Fruit fly (Drosophila melanogaster) whole organism, embryonic: ENCODE data around the gene CG42766.

Source experiments
- Aef1 ChIP-seq: fragments of 200-800 bp; sonication (Bioruptor generic); IDR thresholded peaks from 3 replicates; pipeline ENCODE4 v1.3.6; 2022; ENCODE audit warnings: missing biosample characterization, missing genetic modification characterization
- B-H1 ChIP-seq: fragments of 200-800 bp; sonication (Bioruptor generic); IDR thresholded peaks from 3 replicates; pipeline ENCODE4 v1.3.6; 2022; ENCODE audit warnings: missing biosample characterization, missing genetic modification characterization
- B-H2 ChIP-seq: fragments of 200-800 bp; sonication (Bioruptor generic); optimal IDR thresholded peaks from 2 replicates; lab custom pipeline; 2018; ENCODE audit warnings: missing biosample characterization, mild to moderate bottlenecking, missing genetic modification characterization
- CG1024 ChIP-seq: fragments of 200-800 bp; sonication (Bioruptor generic); IDR thresholded peaks from 2 replicates; pipeline ENCODE4 v1.3.6; 2022; ENCODE audit warnings: missing biosample characterization, missing genetic modification characterization
- CG10959 ChIP-seq: fragments of 200-800 bp; sonication (Bioruptor generic); IDR thresholded peaks from 2 replicates; pipeline ENCODE4 v1.3.6; 2022; ENCODE audit warnings: missing biosample characterization, missing genetic modification characterization
- CG11695 ChIP-seq: fragments of 200-800 bp; sonication (Bioruptor generic); IDR thresholded peaks from 3 replicates; pipeline ENCODE4 v1.3.6; 2022; ENCODE audit warnings: missing biosample characterization, missing genetic modification characterization
- CG13123 ChIP-seq: fragments of 200-800 bp; sonication (Bioruptor generic); optimal IDR thresholded peaks from 2 replicates; lab custom pipeline; 2016; ENCODE audit warnings: missing biosample characterization, missing genetic modification characterization
- CG15269 ChIP-seq: fragments of 200-800 bp; sonication (Bioruptor generic); optimal IDR thresholded peaks from 2 replicates; lab custom pipeline; 2018; ENCODE audit warnings: missing biosample characterization, mild to moderate bottlenecking, missing genetic modification characterization, moderate library complexity
- CG15601 ChIP-seq: fragments of 200-800 bp; sonication (Bioruptor generic); optimal IDR thresholded peaks from 3 replicates; lab custom pipeline; 2019; ENCODE audit warnings: missing biosample characterization, mild to moderate bottlenecking, missing genetic modification characterization, moderate library complexity
- CG16779 ChIP-seq: fragments of 200-800 bp; sonication (Bioruptor generic); IDR thresholded peaks from 2 replicates; pipeline ENCODE4 v1.3.6; 2022; ENCODE audit warnings: missing biosample characterization, missing genetic modification characterization
- CG17186 ChIP-seq: fragments of 200-800 bp; sonication (Bioruptor generic); optimal IDR thresholded peaks from 3 replicates; lab custom pipeline; 2017; ENCODE audit warnings: missing biosample characterization, missing genetic modification reagents, missing genetic modification characterization
- CG17359 ChIP-seq: fragments of 200-800 bp; sonication (Bioruptor generic); optimal IDR thresholded peaks from 3 replicates; lab custom pipeline; 2018; ENCODE audit warnings: missing biosample characterization, mild to moderate bottlenecking, missing genetic modification characterization, moderate library complexity
- CG2116 ChIP-seq: fragments of 200-800 bp; sonication (Bioruptor generic); optimal IDR thresholded peaks from 3 replicates; lab custom pipeline; 2018; ENCODE audit warnings: missing biosample characterization, mild to moderate bottlenecking, missing genetic modification characterization
- CG3163 ChIP-seq: fragments of 200-800 bp; sonication (Bioruptor generic); optimal IDR thresholded peaks from 3 replicates; lab custom pipeline; 2016; ENCODE audit warnings: missing biosample characterization, missing genetic modification characterization
- CG33557 ChIP-seq: fragments of 200-800 bp; sonication (Bioruptor generic); optimal IDR thresholded peaks from 2 replicates; lab custom pipeline; 2019; ENCODE audit warnings: missing biosample characterization, mild to moderate bottlenecking, missing genetic modification characterization, moderate library complexity
- CG3726 ChIP-seq: fragments of 200-800 bp; sonication (Bioruptor generic); IDR thresholded peaks from 3 replicates; pipeline ENCODE4, ENCODE4 v1.3.6; 2022; ENCODE audit warnings: missing biosample characterization, missing genetic modification characterization
- CG4617 ChIP-seq: fragments of 200-800 bp; sonication (Bioruptor generic); optimal IDR thresholded peaks from 3 replicates; lab custom pipeline; 2016; ENCODE audit warnings: missing biosample characterization, missing genetic modification characterization, borderline replicate concordance
- CG7271 ChIP-seq: fragments of 200-800 bp; sonication (Bioruptor generic); optimal IDR thresholded peaks from 2 replicates; lab custom pipeline; 2018; ENCODE audit warnings: missing biosample characterization, mild to moderate bottlenecking, missing genetic modification characterization, moderate library complexity
- CG8089 ChIP-seq: fragments of 200-800 bp; sonication (Bioruptor generic); optimal IDR thresholded peaks from 3 replicates; lab custom pipeline; 2016; ENCODE audit warnings: missing biosample characterization, missing genetic modification characterization
- CG8388 ChIP-seq: fragments of 200-800 bp; sonication (Bioruptor generic); optimal IDR thresholded peaks from 2 replicates; lab custom pipeline; 2019; ENCODE audit warnings: missing biosample characterization, mild to moderate bottlenecking, missing genetic modification characterization, moderate library complexity
- CTCF ChIP-seq: fragments of 200-800 bp; sonication (Bioruptor generic); optimal IDR thresholded peaks from 2 replicates; lab custom pipeline; 2017; ENCODE audit warnings: missing biosample characterization, mild to moderate bottlenecking, missing genetic modification characterization, moderate library complexity
- Dad ChIP-seq: fragments of 200-800 bp; sonication (Bioruptor generic); optimal IDR thresholded peaks from 3 replicates; lab custom pipeline; 2016; ENCODE audit warnings: missing biosample characterization, missing genetic modification characterization
- Deaf1 ChIP-seq: fragments of 200-800 bp; optimal IDR thresholded peaks from 3 replicates; lab custom pipeline; 2019; ENCODE audit warnings: missing biosample characterization, mild to moderate bottlenecking, missing genetic modification characterization, moderate library complexity
- E2f2 ChIP-seq: fragments of 200-800 bp; sonication (Bioruptor generic); IDR thresholded peaks from 2 replicates; pipeline ENCODE4 v1.3.6; 2022; ENCODE audit warnings: missing biosample characterization, missing genetic modification characterization
- GATAe ChIP-seq: fragments of 200-800 bp; sonication (Bioruptor generic); conservative IDR thresholded peaks from 2 replicates; pipeline ENCODE4 v1.3.6; 2022; ENCODE audit warnings: missing biosample characterization, missing genetic modification characterization
- HmgZ ChIP-seq: fragments of 200-800 bp; sonication (Bioruptor generic); optimal IDR thresholded peaks from 2 replicates; lab custom pipeline; 2018; ENCODE audit warnings: missing biosample characterization, mild to moderate bottlenecking, missing genetic modification characterization
- Hmx ChIP-seq: fragments of 200-800 bp; sonication (Bioruptor generic); optimal IDR thresholded peaks from 2 replicates; lab custom pipeline; 2016; ENCODE audit warnings: missing biosample characterization, missing genetic modification characterization
- Med ChIP-seq: fragments of 200-800 bp; sonication (Bioruptor generic); peaks from one replicate; lab custom pipeline; 2016; ENCODE audit warnings: missing biosample characterization, missing genetic modification characterization, mild to moderate bottlenecking, inconsistent platforms, moderate library complexity
- Myb ChIP-seq: fragments of 200-800 bp; sonication (Bioruptor generic); optimal IDR thresholded peaks from 2 replicates; lab custom pipeline; 2016; ENCODE audit warnings: missing biosample characterization, missing genetic modification characterization
- Sox100B ChIP-seq: fragments of 200-800 bp; sonication (Bioruptor generic); optimal IDR thresholded peaks from 3 replicates; lab custom pipeline; 2018; ENCODE audit warnings: missing biosample characterization, mild to moderate bottlenecking, missing genetic modification characterization
- abd-A ChIP-seq: fragments of 200-800 bp; sonication (Bioruptor generic); optimal IDR thresholded peaks from 3 replicates; lab custom pipeline; 2019; ENCODE audit warnings: missing biosample characterization, mild to moderate bottlenecking, missing genetic modification characterization, moderate library complexity
- ase ChIP-seq: fragments of 200-800 bp; sonication (Bioruptor generic); IDR thresholded peaks from 3 replicates; pipeline ENCODE4 v1.3.6; 2022; ENCODE audit warnings: missing biosample characterization, missing genetic modification characterization
- cg ChIP-seq: fragments of 200-800 bp; sonication (Bioruptor generic); optimal IDR thresholded peaks from 3 replicates; lab custom pipeline; 2019; ENCODE audit warnings: missing biosample characterization, mild to moderate bottlenecking, missing genetic modification characterization, moderate library complexity
- dimm ChIP-seq: fragments of 200-800 bp; sonication (Bioruptor generic); IDR thresholded peaks from 2 replicates; pipeline ENCODE4 v1.3.6; 2022; ENCODE audit warnings: missing biosample characterization, missing genetic modification characterization
- dmrt99B ChIP-seq: fragments of 200-800 bp; sonication (Bioruptor generic); optimal IDR thresholded peaks from 2 replicates; lab custom pipeline; 2018; ENCODE audit warnings: missing biosample characterization, mild to moderate bottlenecking, missing genetic modification characterization, moderate library complexity
- grau ChIP-seq: fragments of 200-800 bp; optimal IDR thresholded peaks from 3 replicates; lab custom pipeline; 2019; ENCODE audit warnings: missing biosample characterization, mild to moderate bottlenecking, missing genetic modification characterization, moderate library complexity
- gt ChIP-seq: fragments of 200-800 bp; sonication (Bioruptor generic); IDR thresholded peaks from 2 replicates; pipeline ENCODE4 v1.3.6; 2022; ENCODE audit warnings: missing biosample characterization, missing genetic modification characterization
- hkb ChIP-seq, 2 experiments: fragments of 200-800 bp in 1 of 2; fragments of >200 bp in 1 of 2; sonication (Bioruptor generic) in 1 of 2; IDR thresholded peaks in 1 of 2; optimal IDR thresholded peaks in 1 of 2; 2 replicates each; pipeline versions ENCODE4 v1.3.6 to Lab custom; 2017 to 2022; ENCODE audit warnings: missing biosample characterization in 1 of 2, missing genetic modification characterization in 1 of 2
- jigr1 ChIP-seq: fragments of 200-800 bp; sonication (Bioruptor generic); IDR thresholded peaks from 3 replicates; pipeline ENCODE4 v1.3.6; 2022; ENCODE audit warnings: missing biosample characterization, missing genetic modification characterization
- lilli ChIP-seq: fragments of 200-800 bp; sonication (Bioruptor generic); optimal IDR thresholded peaks from 3 replicates; lab custom pipeline; 2016; ENCODE audit warnings: missing biosample characterization, missing genetic modification characterization
- pb ChIP-seq: fragments of 200-800 bp; sonication (Bioruptor generic); optimal IDR thresholded peaks from 3 replicates; lab custom pipeline; 2016; ENCODE audit warnings: missing biosample characterization, missing genetic modification characterization
- phol ChIP-seq: fragments of 200-800 bp; sonication (Bioruptor generic); optimal IDR thresholded peaks from 3 replicates; lab custom pipeline; 2018; ENCODE audit warnings: missing biosample characterization, mild to moderate bottlenecking, missing genetic modification characterization, moderate library complexity
- pros ChIP-seq: fragments of 200-800 bp; sonication (Bioruptor generic); optimal IDR thresholded peaks from 3 replicates; lab custom pipeline; 2019; ENCODE audit warnings: missing biosample characterization, mild to moderate bottlenecking, missing genetic modification characterization, moderate library complexity
- pzg ChIP-seq: fragments of 200-800 bp; sonication (Bioruptor generic); optimal IDR thresholded peaks from 3 replicates; lab custom pipeline; 2018; ENCODE audit warnings: missing biosample characterization, mild to moderate bottlenecking, missing genetic modification characterization, moderate library complexity
- row ChIP-seq: fragments of 200-800 bp; sonication (Bioruptor generic); IDR thresholded peaks from 3 replicates; pipeline ENCODE4 v1.3.6; 2022; ENCODE audit warnings: missing biosample characterization, missing genetic modification characterization
- sens ChIP-seq: fragments of 200-800 bp; sonication (Bioruptor generic); peaks from one replicate; lab custom pipeline; 2016; ENCODE audit warnings: missing biosample characterization, missing genetic modification characterization
- sim ChIP-seq: fragments of 200-800 bp; sonication (Bioruptor generic); IDR thresholded peaks from 2 replicates; pipeline ENCODE4 v1.3.6; 2022; ENCODE audit warnings: missing biosample characterization, missing genetic modification characterization
- tll ChIP-seq, 2 experiments: fragments of 200-800 bp in 1 of 2; fragments of >200 bp in 1 of 2; sonication (Bioruptor generic) in 1 of 2; optimal IDR thresholded peaks; 2 replicates each; lab custom pipeline; 2017 to 2019; ENCODE audit warnings: missing biosample characterization in 2 of 2, missing genetic modification characterization in 2 of 2, mild to moderate bottlenecking in 1 of 2, moderate library complexity in 1 of 2
- toy ChIP-seq: fragments of 200-800 bp; sonication (Bioruptor generic); IDR thresholded peaks from 2 replicates; pipeline ENCODE4 v1.3.6; 2022; ENCODE audit warnings: missing biosample characterization, missing genetic modification characterization
- trh ChIP-seq: fragments of 200-800 bp; sonication (Bioruptor generic); optimal IDR thresholded peaks from 2 replicates; lab custom pipeline; 2016; ENCODE audit warnings: missing biosample characterization, missing genetic modification characterization
- wek ChIP-seq: fragments of 200-800 bp; sonication (Bioruptor generic); optimal IDR thresholded peaks from 3 replicates; lab custom pipeline; 2018; ENCODE audit warnings: missing biosample characterization, mild to moderate bottlenecking, missing genetic modification characterization, moderate library complexity

Gene CG42766

dm6 chrX:15944735-15945323 is 31.8 kb upstream of the CG42766 start, which contains the start of gene Rrp47 (continued):
- TF ChIP-seq Hmx (GFP tag; lab: Kevin White, UChicago) = no peak
- no peak for TF ChIP-seq CTCF (GFP tag; lab: Kevin White, UChicago)
- TF ChIP-seq CG13123 (GFP tag; lab: Kevin White, UChicago) = no peak
- TF ChIP-seq CG2116 = peak; percentile 38
- no peak for TF ChIP-seq tll (GFP tag; optimal IDR thresholded peaks at IDR 0.05; lab: Kevin White, UChicago)
- TF ChIP-seq CG1024 (GFP tag; lab: Robert Waterston, UW) = peak; percentile 76
- TF ChIP-seq wek = no peak
- TF ChIP-seq Med (GFP tag; lab: Kevin White, UChicago) = peak; percentile 5
- peak; percentile 52 for TF ChIP-seq pzg (GFP tag; lab: Kevin White, UChicago)
- peak; percentile 4 for TF ChIP-seq Myb (GFP tag; lab: Kevin White, UChicago)
- no peak for TF ChIP-seq grau (tag; lab: Kevin White, UChicago)
- TF ChIP-seq CG17359 (tag; lab: Kevin White, UChicago) = peak; percentile 62
- TF ChIP-seq trh (GFP tag; lab: Kevin White, UChicago) = no peak
- TF ChIP-seq dmrt99B (tag; lab: Kevin White, UChicago) = no peak
- no peak for TF ChIP-seq CG3726
- TF ChIP-seq HmgZ (tag; lab: Kevin White, UChicago) = peak; percentile 10
- no peak for TF ChIP-seq gt (GFP tag; lab: Robert Waterston, UW)
- no peak for TF ChIP-seq toy (GFP tag; lab: Robert Waterston, UW)
- TF ChIP-seq sens = peak; percentile 71
- TF ChIP-seq E2f2 (GFP tag; lab: Robert Waterston, UW) = no peak
- no peak for TF ChIP-seq CG8089 (GFP tag; lab: Kevin White, UChicago)
- no peak for TF ChIP-seq hkb (optimal IDR thresholded peaks at IDR 0.05; lab: Kevin White, UChicago)
- TF ChIP-seq hkb (GFP tag; IDR thresholded peaks at IDR 0.05; lab: Robert Waterston, UW) = 0 out of 2 replicates have a peak, but pooled peaks have one; percentile 16
- TF ChIP-seq CG8388 (GFP tag; lab: Kevin White, UChicago) = no peak
- TF ChIP-seq Dad (GFP tag; lab: Kevin White, UChicago) = no peak
- TF ChIP-seq B-H2 (GFP tag; lab: Kevin White, UChicago) = no peak
- peak; percentile 3 for TF ChIP-seq CG17186 (GFP tag; lab: Kevin White, UChicago)
- no peak for TF ChIP-seq Deaf1
- no peak for TF ChIP-seq pros (GFP tag; lab: Kevin White, UChicago)
- TF ChIP-seq CG33557 (GFP tag; lab: Kevin White, UChicago) = no peak
- TF ChIP-seq jigr1 (GFP tag; lab: Robert Waterston, UW) = no peak
- peak; percentile 54; the same call in 2 of the 3 replicates for TF ChIP-seq row (GFP tag; lab: Robert Waterston, UW)
- TF ChIP-seq GATAe = no peak
- no peak for TF ChIP-seq CG16779
- no peak for TF ChIP-seq CG11695 (GFP tag; lab: Robert Waterston, UW)
- no peak for TF ChIP-seq cg (GFP tag; lab: Kevin White, UChicago)
- no peak for TF ChIP-seq sim (GFP tag; lab: Robert Waterston, UW)
- TF ChIP-seq Aef1 (GFP tag; lab: Robert Waterston, UW) = no peak
- peak; percentile 60 for TF ChIP-seq CG4617 (GFP tag; lab: Kevin White, UChicago)
- TF ChIP-seq Sox100B = no peak
- no peak for TF ChIP-seq CG7271 (tag; lab: Kevin White, UChicago)
- no peak for TF ChIP-seq CG3163 (GFP tag; lab: Kevin White, UChicago)
- TF ChIP-seq pb (GFP tag; lab: Kevin White, UChicago) = no peak
- TF ChIP-seq dimm (GFP tag; lab: Robert Waterston, UW) = no peak
- no peak for TF ChIP-seq ase (GFP tag; lab: Robert Waterston, UW)
- no peak for TF ChIP-seq lilli (GFP tag; lab: Kevin White, UChicago)
- TF ChIP-seq phol (tag; lab: Kevin White, UChicago) = peak; percentile 1
- no peak for TF ChIP-seq CG15269 (tag; lab: Kevin White, UChicago)
- TF ChIP-seq abd-A = no peak
- TF ChIP-seq CG15601 (tag; lab: Kevin White, UChicago) = no peak
- TF ChIP-seq B-H1 (GFP tag; lab: Robert Waterston, UW) = no peak
- no peak for TF ChIP-seq CG10959 (GFP tag; lab: Robert Waterston, UW)
